Worm (Caenorhabditis elegans): ENCODE data around the gene dpy-26.

- no peak for TF ChIP-seq unc-39 (tag; optimal IDR thresholded peaks at IDR 0.05)
- no peak for TF ChIP-seq ztf-11 (tag; optimal IDR thresholded peaks at IDR 0.05)
- no peak for TF ChIP-seq lsy-2 (tag; optimal IDR thresholded peaks at IDR 0.05)
- no peak for TF ChIP-seq elt-1 (tag; optimal IDR thresholded peaks at IDR 0.05; ENCODE audit: borderline replicate concordance, insufficient read depth)
- no peak for TF ChIP-seq bed-3 (GFP tag; optimal IDR thresholded peaks at IDR 0.05)
- TF ChIP-seq blmp-1 (tag; optimal IDR thresholded peaks at IDR 0.05) = no peak
- TF ChIP-seq unc-62 (GFP tag; optimal IDR thresholded peaks at IDR 0.05) = no peak
- no peak for TF ChIP-seq sem-2 (GFP tag; optimal IDR thresholded peaks at IDR 0.05)
- no peak for TF ChIP-seq nhr-76 (tag; optimal IDR thresholded peaks at IDR 0.05)
Observed at ce11 chrIV:12467761-12468160, 16.6 kb upstream of the dpy-26 start.
